Worm (Caenorhabditis elegans) whole organism, L2 larva: ENCODE data around the gene mlt-3.

Experiments
- ceh-16 ChIP-seq: fragments of 150-350 bp; optimal IDR thresholded peaks from 2 replicates; lab custom pipeline; 2014; ENCODE audit warnings: missing biosample characterization, missing genetic modification characterization
- ceh-82 ChIP-seq: fragments of 150-350 bp; optimal IDR thresholded peaks from 2 replicates; lab custom pipeline; 2014; ENCODE audit warnings: missing biosample characterization, missing genetic modification characterization
- lin-13 ChIP-seq: fragments of 150-350 bp; optimal IDR thresholded peaks from 2 replicates; lab custom pipeline; 2014; ENCODE audit warnings: missing biosample characterization, missing genetic modification reagents, missing genetic modification characterization
- mdl-1 ChIP-seq, 2 experiments: fragments of 150-350 bp in 1 of 2; sonication (generic microtip) in 1 of 2; optimal IDR thresholded peaks; 2 replicates each; lab custom pipeline; 2017; ENCODE audit warnings: missing biosample characterization in 2 of 2, missing genetic modification characterization in 2 of 2
- nhr-237 ChIP-seq: fragments of 150-350 bp; optimal IDR thresholded peaks from 2 replicates; lab custom pipeline; 2014; ENCODE audit warnings: missing biosample characterization, missing genetic modification characterization
- sma-9 ChIP-seq, 2 experiments: fragments of 150-350 bp in 1 of 2; sonication (generic microtip) in 1 of 2; optimal IDR thresholded peaks; 2 replicates each; lab custom pipeline; 2014 to 2016; ENCODE audit warnings: missing genetic modification characterization in 2 of 2, mild to moderate bottlenecking in 1 of 2, missing biosample characterization in 1 of 2, missing compliant biosample characterization in 1 of 2, missing genetic modification reagents in 1 of 2, moderate library complexity in 1 of 2

DNA sequence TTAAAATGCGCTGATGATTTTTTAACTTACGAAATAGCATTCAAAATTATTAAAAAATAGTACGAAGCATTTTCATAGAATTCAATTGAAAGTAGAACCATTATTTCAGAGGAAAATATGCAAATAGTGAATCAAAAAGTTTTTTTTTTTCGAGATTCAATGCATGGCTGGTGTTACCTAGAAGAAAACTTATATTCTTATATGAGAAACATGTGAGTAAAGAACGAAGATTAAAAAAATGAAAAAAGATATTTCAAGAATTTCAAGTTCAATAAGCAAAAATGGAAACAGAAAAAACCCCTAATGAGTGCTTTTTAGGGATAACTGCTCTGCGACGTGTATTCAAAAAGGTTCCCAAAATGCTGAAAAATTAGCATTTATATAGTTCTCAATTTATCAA is 9.1 kb upstream of the mlt-3 start, which contains the start of gene sre-16:
- TF ChIP-seq ceh-82 (tag; lab: Kevin White, UChicago) (no peak), lin-13 (no peak), nhr-237 (tag; lab: Kevin White, UChicago) (no peak), sma-9 (GFP tag; optimal IDR thresholded peaks at IDR 0.05; lab: Kevin White, UChicago) (no peak), sma-9 (tag; optimal IDR thresholded peaks at IDR 0.05; lab: Kevin White, UChicago) (no peak), mdl-1 (tag; optimal IDR thresholded peaks at IDR 0.05; lab: Kevin White, UChicago) (no peak), ceh-16 (no peak)
